Fruit fly (Drosophila melanogaster): ENCODE data around the gene qua.
A peak's percentile ranks its signal among the peaks of the same experiment; 100 is the strongest.

The qua gene

dm6 chr2L:17514090-17514715 lies 17.2 kb upstream of the qua start (continued):
- TF ChIP-seq CG1647 (GFP tag; optimal IDR thresholded peaks at IDR 0.05) (peak; percentile 58), CG14667 (GFP tag; IDR thresholded peaks at IDR 0.05) (peak; percentile 80), ems (GFP tag; optimal IDR thresholded peaks at IDR 0.05) (peak; percentile 80), repo (GFP tag; optimal IDR thresholded peaks at IDR 0.05) (peak; percentile 60), dati (GFP tag; IDR thresholded peaks at IDR 0.05) (no peak; the same call in 1 of the 2 replicates), Hey (tag; optimal IDR thresholded peaks at IDR 0.05) (peak; percentile 48), kni (GFP tag; optimal IDR thresholded peaks at IDR 0.05) (peak; percentile 89), Neu2 (GFP tag; optimal IDR thresholded peaks at IDR 0.05; ENCODE audit: borderline replicate concordance) (no peak), CG13424 (tag; optimal IDR thresholded peaks at IDR 0.05) (peak; percentile 94), CG3995 (GFP tag; optimal IDR thresholded peaks at IDR 0.05) (no peak), ro (GFP tag; IDR thresholded peaks at IDR 0.05) (peak; percentile 47; the same call in 1 of the 2 replicates), CG30431 (GFP tag; optimal IDR thresholded peaks at IDR 0.05) (peak; percentile 64), C15 (GFP tag; IDR thresholded peaks at IDR 0.05) (no peak), onecut (GFP tag; IDR thresholded peaks at IDR 0.05) (peak; percentile 84), CG7271 (tag; optimal IDR thresholded peaks at IDR 0.05) (peak; percentile 52), slp2 (GFP tag; optimal IDR thresholded peaks at IDR 0.05) (peak; percentile 47), sim (GFP tag; IDR thresholded peaks at IDR 0.05) (peak; percentile 65; the same call in 1 of the 2 replicates), lov (optimal IDR thresholded peaks at IDR 0.05) (no peak), lov (GFP tag; IDR thresholded peaks at IDR 0.05) (peak; percentile 85; the same call in 2 of the 3 replicates), Side (GFP tag; optimal IDR thresholded peaks at IDR 0.05) (peak; percentile 71), E2f2 (GFP tag; IDR thresholded peaks at IDR 0.05) (peak; percentile 61; the same call in 1 of the 2 replicates), CG3726 (GFP tag; IDR thresholded peaks at IDR 0.05) (peak; percentile 62; the same call in 1 of the 3 replicates), ewg (GFP tag; optimal IDR thresholded peaks at IDR 0.05) (peak; percentile 76), CG2199 (GFP tag; IDR thresholded peaks at IDR 0.05) (peak; percentile 86; the same call in 2 of the 3 replicates), CG14860 (GFP tag; IDR thresholded peaks at IDR 0.05; ENCODE audit: partially characterized antibody) (no peak), CG6254 (GFP tag; optimal IDR thresholded peaks at IDR 0.05) (peak; percentile 84), zfh1 (GFP tag; IDR thresholded peaks at IDR 0.05) (peak; percentile 90), pros (GFP tag; optimal IDR thresholded peaks at IDR 0.05) (peak; percentile 88), CG4854 (GFP tag; optimal IDR thresholded peaks at IDR 0.05) (no peak), grau (tag; optimal IDR thresholded peaks at IDR 0.05) (peak; percentile 89), wek (GFP tag; optimal IDR thresholded peaks at IDR 0.05) (peak; percentile 23), bab2 (GFP tag; optimal IDR thresholded peaks at IDR 0.05) (peak; percentile 80), nom (GFP tag; optimal IDR thresholded peaks at IDR 0.05) (no peak), twi (tag; optimal IDR thresholded peaks at IDR 0.05) (peak; percentile 86), tio (GFP tag; optimal IDR thresholded peaks at IDR 0.05) (peak; percentile 78), gt (GFP tag; IDR thresholded peaks at IDR 0.05) (peak; percentile 57), CG6175 (GFP tag; IDR thresholded peaks at IDR 0.05) (0 out of 3 replicates have a peak, but pooled peaks have one; percentile 34), CG2889 (GFP tag; IDR thresholded peaks at IDR 0.05) (peak; percentile 63; the same call in 1 of the 3 replicates), CG13775 (GFP tag; optimal IDR thresholded peaks at IDR 0.05) (peak; percentile 82), ftz-f1 (GFP tag; optimal IDR thresholded peaks at IDR 0.05) (no peak), kah (GFP tag; optimal IDR thresholded peaks at IDR 0.05) (peak; percentile 79), H2.0 (GFP tag; IDR thresholded peaks at IDR 0.05) (peak; percentile 78), disco-r (GFP tag; optimal IDR thresholded peaks at IDR 0.05) (peak; percentile 45), pb (GFP tag; optimal IDR thresholded peaks at IDR 0.05) (peak; percentile 66), CG6813 (GFP tag; optimal IDR thresholded peaks at IDR 0.05) (peak; percentile 83), Poxn (GFP tag; IDR thresholded peaks at IDR 0.05) (peak; percentile 35; the same call in 1 of the 2 replicates), CG7928 (GFP tag; optimal IDR thresholded peaks at IDR 0.05) (peak; percentile 42), fd102C (GFP tag; optimal IDR thresholded peaks at IDR 0.05) (peak; percentile 42), CG10209 (GFP tag; optimal IDR thresholded peaks at IDR 0.05) (peak; percentile 84), esg (GFP tag; conservative IDR thresholded peaks at IDR 0.05) (peak; percentile 72)
